Worm (Caenorhabditis elegans) whole organism, L3 larva: Measurements from ENCODE around the gene W02A2.9.

Source experiments
- R02D3.7 ChIP-seq: fragments of 150-350 bp; optimal IDR thresholded peaks from 2 replicates; lab custom pipeline; 2014; ENCODE audit warnings: missing biosample characterization, missing genetic modification characterization
- ZK546.5 ChIP-seq: sonication (generic microtip); optimal IDR thresholded peaks from 2 replicates; lab custom pipeline; 2017; ENCODE audit warnings: missing biosample characterization, missing genetic modification characterization
- aly-2 ChIP-seq: fragments of 150-350 bp; optimal IDR thresholded peaks from 2 replicates; lab custom pipeline; 2014; ENCODE audit warnings: missing biosample characterization, missing genetic modification characterization
- ama-1 ChIP-seq: fragments of 150-350 bp; optimal IDR thresholded peaks from 2 replicates; lab custom pipeline; 2018
- ceh-16 ChIP-seq: sonication (generic microtip); optimal IDR thresholded peaks from 2 replicates; lab custom pipeline; 2017; ENCODE audit warnings: missing biosample characterization, missing genetic modification characterization
- ceh-28 ChIP-seq: fragments of 150-350 bp; optimal IDR thresholded peaks from 2 replicates; lab custom pipeline; 2014; ENCODE audit warnings: missing biosample characterization, missing genetic modification reagents, missing genetic modification characterization
- ceh-82 ChIP-seq: fragments of 150-350 bp; optimal IDR thresholded peaks from 2 replicates; lab custom pipeline; 2014; ENCODE audit warnings: missing biosample characterization, missing genetic modification characterization
- ceh-9 ChIP-seq: sonication (generic microtip); optimal IDR thresholded peaks from 2 replicates; lab custom pipeline; 2018; ENCODE audit warnings: missing biosample characterization, missing genetic modification characterization
- daf-12 ChIP-seq: fragments of 150-350 bp; optimal IDR thresholded peaks from 2 replicates; lab custom pipeline; 2014; ENCODE audit warnings: missing biosample characterization, missing genetic modification reagents, missing genetic modification characterization
- egl-27 ChIP-seq: sonication (generic microtip); optimal IDR thresholded peaks from 4 replicates; lab custom pipeline; 2017; ENCODE audit warnings: missing biosample characterization, missing genetic modification reagents, missing genetic modification characterization
- egl-5 ChIP-seq: fragments of 150-350 bp; optimal IDR thresholded peaks from 2 replicates; lab custom pipeline; 2017; ENCODE audit warnings: missing biosample characterization, missing genetic modification reagents, missing genetic modification characterization, inconsistent platforms
- elt-1 ChIP-seq: fragments of 150-350 bp; optimal IDR thresholded peaks from 2 replicates; lab custom pipeline; 2014; ENCODE audit warnings: missing biosample characterization, missing genetic modification characterization
- elt-2 ChIP-seq: sonication (generic microtip); optimal IDR thresholded peaks from 2 replicates; lab custom pipeline; 2016; ENCODE audit warnings: missing genetic modification reagents, mild to moderate bottlenecking, missing genetic modification characterization, missing compliant biosample characterization
- elt-3 ChIP-seq, 3 experiments: fragments of 150-350 bp in 1 of 3; sonication (generic microtip) in 2 of 3; optimal IDR thresholded peaks; 2 replicates in 2 of 3; 4 replicates in 1 of 3; lab custom pipeline; 2014 to 2017; ENCODE audit warnings: missing biosample characterization in 3 of 3, missing genetic modification characterization in 3 of 3
- eor-1 ChIP-seq, 2 experiments: fragments of 150-350 bp; optimal IDR thresholded peaks; 2 replicates each; lab custom pipeline; 2014 to 2018; ENCODE audit warnings: missing biosample characterization in 2 of 2, missing genetic modification characterization in 2 of 2
- fkh-10 ChIP-seq: sonication (generic microtip); optimal IDR thresholded peaks from 2 replicates; lab custom pipeline; 2017; ENCODE audit warnings: missing biosample characterization, missing genetic modification reagents, missing genetic modification characterization
- fkh-2 ChIP-seq: fragments of 150-350 bp; optimal IDR thresholded peaks from 2 replicates; lab custom pipeline; 2014; ENCODE audit warnings: missing biosample characterization, missing genetic modification reagents, missing genetic modification characterization
- fos-1 ChIP-seq: fragments of 150-350 bp; optimal IDR thresholded peaks from 2 replicates; lab custom pipeline; 2014; ENCODE audit warnings: missing biosample characterization, missing genetic modification characterization
- hmg-11 ChIP-seq: sonication (generic microtip); optimal IDR thresholded peaks from 2 replicates; lab custom pipeline; 2016; ENCODE audit warnings: missing genetic modification characterization, missing compliant biosample characterization
- jun-1 ChIP-seq: fragments of 150-350 bp; optimal IDR thresholded peaks from 2 replicates; lab custom pipeline; 2014; ENCODE audit warnings: missing biosample characterization, missing genetic modification reagents, missing genetic modification characterization
- lin-15B ChIP-seq: fragments of 150-350 bp; optimal IDR thresholded peaks from 2 replicates; lab custom pipeline; 2014; ENCODE audit warnings: missing biosample characterization, missing genetic modification characterization
- lin-39 ChIP-seq: fragments of 150-350 bp; optimal IDR thresholded peaks from 2 replicates; lab custom pipeline; 2018; ENCODE audit warnings: missing biosample characterization, missing genetic modification reagents, missing genetic modification characterization
- lsy-12 ChIP-seq: sonication (generic microtip); optimal IDR thresholded peaks from 2 replicates; lab custom pipeline; 2016; ENCODE audit warnings: mild to moderate bottlenecking, missing genetic modification characterization, missing compliant biosample characterization
- mdl-1 ChIP-seq: fragments of 150-350 bp; optimal IDR thresholded peaks from 2 replicates; lab custom pipeline; 2014; ENCODE audit warnings: missing biosample characterization, missing genetic modification characterization
- mml-1 ChIP-seq: fragments of 150-350 bp; sonication (generic microtip); optimal IDR thresholded peaks from 3 replicates; lab custom pipeline; 2014; ENCODE audit warnings: missing biosample characterization, missing genetic modification characterization
- nfya-1 ChIP-seq: sonication (generic microtip); optimal IDR thresholded peaks from 2 replicates; lab custom pipeline; 2017; ENCODE audit warnings: missing genetic modification characterization, mild to moderate bottlenecking, missing compliant biosample characterization, antibody characterized with exemption, moderate library complexity; ENCODE audit not compliant: insufficient read depth
- nhr-11 ChIP-seq: fragments of 150-350 bp; optimal IDR thresholded peaks from 2 replicates; lab custom pipeline; 2014; ENCODE audit warnings: missing biosample characterization, missing genetic modification characterization
- nhr-12 ChIP-seq: fragments of 150-350 bp; optimal IDR thresholded peaks from 2 replicates; lab custom pipeline; 2014; ENCODE audit warnings: missing biosample characterization, missing genetic modification characterization
- nhr-23 ChIP-seq: fragments of 150-350 bp; optimal IDR thresholded peaks from 2 replicates; lab custom pipeline; 2014; ENCODE audit warnings: missing biosample characterization, missing genetic modification reagents, missing genetic modification characterization
- nhr-237 ChIP-seq: fragments of 150-350 bp; optimal IDR thresholded peaks from 2 replicates; lab custom pipeline; 2014; ENCODE audit warnings: missing biosample characterization, missing genetic modification characterization
- nhr-25 ChIP-seq: sonication (generic microtip); optimal IDR thresholded peaks from 2 replicates; lab custom pipeline; 2017; ENCODE audit warnings: missing biosample characterization, missing genetic modification characterization
- nhr-28 ChIP-seq: fragments of 150-350 bp; optimal IDR thresholded peaks from 2 replicates; lab custom pipeline; 2014; ENCODE audit warnings: missing biosample characterization, missing genetic modification characterization
- nhr-43 ChIP-seq: sonication (generic microtip); optimal IDR thresholded peaks from 2 replicates; lab custom pipeline; 2016; ENCODE audit warnings: mild to moderate bottlenecking, missing genetic modification characterization, missing compliant biosample characterization; ENCODE audit not compliant: poor library complexity, severe bottlenecking
- nhr-67 ChIP-seq: fragments of 150-350 bp; optimal IDR thresholded peaks from 2 replicates; lab custom pipeline; 2014; ENCODE audit warnings: missing biosample characterization, missing genetic modification characterization
- nhr-76 ChIP-seq: fragments of 150-350 bp; sonication (generic microtip); optimal IDR thresholded peaks from 5 replicates; lab custom pipeline; 2014; ENCODE audit warnings: missing biosample characterization, missing genetic modification characterization
- nhr-77 ChIP-seq: fragments of 150-350 bp; optimal IDR thresholded peaks from 2 replicates; lab custom pipeline; 2014; ENCODE audit warnings: missing biosample characterization, missing genetic modification characterization
- pha-4 ChIP-seq: fragments of 150-350 bp; optimal IDR thresholded peaks from 2 replicates; lab custom pipeline; 2014; ENCODE audit warnings: missing biosample characterization, missing genetic modification reagents, missing genetic modification characterization
- pqm-1 ChIP-seq: fragments of 150-350 bp; optimal IDR thresholded peaks from 2 replicates; lab custom pipeline; 2017; ENCODE audit warnings: missing biosample characterization, missing genetic modification characterization, inconsistent platforms
- sea-2 ChIP-seq: fragments of 150-350 bp; sonication (generic microtip); optimal IDR thresholded peaks from 4 replicates; lab custom pipeline; 2014; ENCODE audit warnings: missing biosample characterization, missing genetic modification reagents, missing genetic modification characterization
- skn-1 ChIP-seq: fragments of 150-350 bp; optimal IDR thresholded peaks from 2 replicates; lab custom pipeline; 2014; ENCODE audit warnings: missing biosample characterization, missing genetic modification characterization
- snpc-4 ChIP-seq: fragments of 150-350 bp; optimal IDR thresholded peaks from 2 replicates; lab custom pipeline; 2014; ENCODE audit warnings: missing biosample characterization, missing genetic modification characterization
- tbx-2 ChIP-seq: sonication (generic microtip); optimal IDR thresholded peaks from 2 replicates; lab custom pipeline; 2016; ENCODE audit warnings: mild to moderate bottlenecking, missing genetic modification characterization, missing compliant biosample characterization
- unc-39 ChIP-seq: sonication (generic microtip); optimal IDR thresholded peaks from 4 replicates; lab custom pipeline; 2017; ENCODE audit warnings: missing biosample characterization, missing genetic modification characterization
- unc-62 ChIP-seq: fragments of 150-350 bp; sonication (generic microtip); optimal IDR thresholded peaks from 4 replicates; lab custom pipeline; 2014; ENCODE audit warnings: missing biosample characterization, missing genetic modification reagents, missing genetic modification characterization
- zag-1 ChIP-seq: fragments of 150-350 bp; optimal IDR thresholded peaks from 2 replicates; lab custom pipeline; 2014; ENCODE audit warnings: missing biosample characterization, missing genetic modification characterization
- ztf-11 ChIP-seq: fragments of 150-350 bp; optimal IDR thresholded peaks from 2 replicates; lab custom pipeline; 2014; ENCODE audit warnings: missing biosample characterization, missing genetic modification characterization
- ztf-4 ChIP-seq: fragments of 150-350 bp; optimal IDR thresholded peaks from 2 replicates; lab custom pipeline; 2014; ENCODE audit warnings: missing biosample characterization, missing genetic modification characterization

Gene W02A2.9

DNA sequence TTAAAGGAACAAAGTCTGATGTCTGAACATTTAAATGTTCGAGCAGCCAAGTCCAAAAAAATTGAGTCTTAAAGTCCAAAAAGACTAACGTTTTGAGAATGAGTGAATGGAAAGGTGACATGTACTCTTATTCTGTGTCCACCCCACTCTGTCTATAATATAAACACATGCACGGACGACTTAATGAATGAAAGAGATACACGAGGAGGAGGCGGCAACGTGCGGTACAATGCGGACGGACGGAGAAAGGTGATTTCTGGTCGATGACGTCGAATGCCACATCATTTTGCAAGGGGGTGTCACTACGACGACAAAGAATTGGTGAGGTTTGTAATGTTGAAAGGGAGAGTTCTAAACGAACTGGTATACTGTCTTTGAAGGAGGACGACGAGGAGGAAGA is 47.2 kb downstream of the W02A2.9 start:
- TF ChIP-seq aly-2 (tag; lab: Kevin White, UChicago): no peak
- TF ChIP-seq ama-1 (lab: Kevin White, UChicago): peak; percentile 1
- no peak for TF ChIP-seq ztf-4 (tag; lab: Kevin White, UChicago)
- no peak for TF ChIP-seq elt-3 (tag; optimal IDR thresholded peaks at IDR 0.05; lab: Kevin White, UChicago)
- TF ChIP-seq nhr-23 (tag; lab: Kevin White, UChicago): peak; percentile 7
- TF ChIP-seq nhr-43: peak; percentile 64
- peak; percentile 44 for TF ChIP-seq nhr-25 (tag; lab: Kevin White, UChicago)
- TF ChIP-seq lin-39: no peak
- TF ChIP-seq pqm-1 (tag; lab: Kevin White, UChicago): peak; percentile 29
- TF ChIP-seq nhr-28 (tag; lab: Kevin White, UChicago): no peak
- no peak for TF ChIP-seq unc-39 (tag; lab: Kevin White, UChicago)

DNA sequence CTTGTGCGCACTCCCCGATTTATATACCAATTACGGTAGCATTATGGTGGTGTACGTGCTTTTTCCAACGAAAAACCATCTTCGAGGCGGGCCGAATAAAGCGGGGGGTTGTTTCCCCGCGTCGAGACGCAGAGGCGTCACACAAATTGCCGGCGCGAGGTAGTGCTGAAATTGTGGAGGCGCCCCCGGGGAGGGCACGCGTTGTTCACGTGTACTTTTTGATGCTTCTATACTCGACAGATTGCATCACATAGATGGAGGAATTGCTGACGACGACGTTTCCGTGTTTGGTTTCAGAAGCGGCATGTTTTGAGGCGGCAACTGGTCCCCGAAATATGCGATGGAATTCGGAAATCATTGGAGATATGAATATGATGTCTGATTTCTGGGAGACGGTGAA is 47.8 kb downstream of the W02A2.9 start:
- TF ChIP-seq elt-2 (peak; percentile 91), zag-1 (tag; lab: Kevin White, UChicago) (no peak), nhr-77 (tag; lab: Kevin White, UChicago) (no peak), ztf-4 (tag; lab: Kevin White, UChicago) (peak; percentile 38), fkh-10 (peak; percentile 70), ceh-82 (tag; lab: Kevin White, UChicago) (no peak), ZK546.5 (tag; lab: Kevin White, UChicago) (no peak), elt-1 (tag; lab: Kevin White, UChicago) (peak; percentile 62), tbx-2 (tag; lab: Kevin White, UChicago) (peak; percentile 73), nhr-25 (tag; lab: Kevin White, UChicago) (peak; percentile 90), nhr-28 (tag; lab: Kevin White, UChicago) (no peak), nhr-11 (peak; percentile 59), lin-15B (tag; lab: Kevin White, UChicago) (peak; percentile 45), ztf-11 (no peak), nfya-1 (tag; lab: Kevin White, UChicago) (peak; percentile 91), fos-1 (tag; lab: Kevin White, UChicago) (peak; percentile 18), ceh-16 (tag; lab: Kevin White, UChicago) (no peak), egl-27 (tag; lab: Kevin White, UChicago) (peak; percentile 66), daf-12 (tag; lab: Kevin White, UChicago) (no peak), elt-3 (tag; optimal IDR thresholded peaks at IDR 0.05; lab: Kevin White, UChicago) (peak in 1 of 3 experiments; percentile 54), mdl-1 (tag; lab: Kevin White, UChicago) (peak; percentile 63), nhr-237 (tag; lab: Kevin White, UChicago) (no peak), unc-62 (GFP tag; lab: Kevin White, UChicago) (peak; percentile 81), snpc-4 (tag; lab: Kevin White, UChicago) (peak; percentile 5), mml-1 (tag; lab: Kevin White, UChicago) (peak; percentile 100), jun-1 (tag; lab: Kevin White, UChicago) (peak; percentile 87), egl-5 (tag; lab: Kevin White, UChicago) (peak; percentile 25), nhr-76 (no peak), sea-2 (no peak), nhr-67 (tag; lab: Kevin White, UChicago) (no peak), skn-1 (peak; percentile 6), eor-1 (tag; optimal IDR thresholded peaks at IDR 0.05; lab: Kevin White, UChicago) (no peak), ceh-9 (tag; lab: Kevin White, UChicago) (no peak), pqm-1 (tag; lab: Kevin White, UChicago) (peak; percentile 65), nhr-12 (no peak), nhr-43 (peak; percentile 93), unc-39 (tag; lab: Kevin White, UChicago) (peak; percentile 36), fkh-2 (no peak), aly-2 (tag; lab: Kevin White, UChicago) (no peak), ama-1 (lab: Kevin White, UChicago) (no peak), lin-39 (peak; percentile 95), hmg-11 (tag; lab: Kevin White, UChicago) (peak; percentile 95), R02D3.7 (tag; lab: Kevin White, UChicago) (peak; percentile 66), nhr-23 (tag; lab: Kevin White, UChicago) (peak; percentile 82), lsy-12 (tag; lab: Kevin White, UChicago) (peak; percentile 59), ceh-28 (tag; lab: Kevin White, UChicago) (peak; percentile 65), pha-4 (peak; percentile 81)
